Worm (Caenorhabditis elegans) whole organism, L2 larva: ENCODE measurements around the gene lyst-1.
A peak's percentile ranks its signal among the peaks of the same experiment; 100 is the strongest.

ENCODE experiments used
- Y55F3AM.14 ChIP-seq: fragments of 200-800 bp; sonication (Bioruptor generic); optimal IDR thresholded peaks from 2 replicates; lab custom pipeline; 2018; ENCODE audit warnings: mild to moderate bottlenecking, missing genetic modification characterization, missing compliant biosample characterization
- alr-1 ChIP-seq: fragments of 150-350 bp; optimal IDR thresholded peaks from 2 replicates; lab custom pipeline; 2014; ENCODE audit warnings: missing biosample characterization, missing genetic modification characterization
- aly-2 ChIP-seq: fragments of 150-350 bp; optimal IDR thresholded peaks from 2 replicates; lab custom pipeline; 2014; ENCODE audit warnings: missing biosample characterization, missing genetic modification characterization
- ceh-82 ChIP-seq: fragments of 150-350 bp; optimal IDR thresholded peaks from 2 replicates; lab custom pipeline; 2014; ENCODE audit warnings: missing biosample characterization, missing genetic modification characterization
- elt-1 ChIP-seq: fragments of 150-350 bp; optimal IDR thresholded peaks from 2 replicates; lab custom pipeline; 2014; ENCODE audit warnings: missing biosample characterization, missing genetic modification characterization
- fos-1 ChIP-seq: fragments of 150-350 bp; optimal IDR thresholded peaks from 2 replicates; lab custom pipeline; 2014; ENCODE audit warnings: missing biosample characterization, missing genetic modification characterization
- mdl-1 ChIP-seq, 2 experiments: fragments of 150-350 bp in 1 of 2; sonication (generic microtip) in 1 of 2; optimal IDR thresholded peaks; 2 replicates each; lab custom pipeline; 2017; ENCODE audit warnings: missing biosample characterization in 2 of 2, missing genetic modification characterization in 2 of 2
- nhr-237 ChIP-seq: fragments of 150-350 bp; optimal IDR thresholded peaks from 2 replicates; lab custom pipeline; 2014; ENCODE audit warnings: missing biosample characterization, missing genetic modification characterization
- nhr-25 ChIP-seq: fragments of 150-350 bp; sonication (generic microtip); optimal IDR thresholded peaks from 3 replicates; lab custom pipeline; 2014; ENCODE audit warnings: missing biosample characterization, missing genetic modification characterization
- nhr-77 ChIP-seq: fragments of 150-350 bp; optimal IDR thresholded peaks from 2 replicates; lab custom pipeline; 2014; ENCODE audit warnings: missing biosample characterization, missing genetic modification characterization
- snpc-4 ChIP-seq: fragments of 150-350 bp; optimal IDR thresholded peaks from 2 replicates; lab custom pipeline; 2014; ENCODE audit warnings: missing biosample characterization, missing genetic modification characterization
- unc-55 ChIP-seq: fragments of 150-350 bp; sonication (generic microtip); optimal IDR thresholded peaks from 3 replicates; lab custom pipeline; 2014; ENCODE audit warnings: missing biosample characterization, missing genetic modification reagents, missing genetic modification characterization
- ztf-11 ChIP-seq: sonication (generic microtip); optimal IDR thresholded peaks from 2 replicates; lab custom pipeline; 2017; ENCODE audit warnings: missing biosample characterization, missing genetic modification characterization

DNA sequence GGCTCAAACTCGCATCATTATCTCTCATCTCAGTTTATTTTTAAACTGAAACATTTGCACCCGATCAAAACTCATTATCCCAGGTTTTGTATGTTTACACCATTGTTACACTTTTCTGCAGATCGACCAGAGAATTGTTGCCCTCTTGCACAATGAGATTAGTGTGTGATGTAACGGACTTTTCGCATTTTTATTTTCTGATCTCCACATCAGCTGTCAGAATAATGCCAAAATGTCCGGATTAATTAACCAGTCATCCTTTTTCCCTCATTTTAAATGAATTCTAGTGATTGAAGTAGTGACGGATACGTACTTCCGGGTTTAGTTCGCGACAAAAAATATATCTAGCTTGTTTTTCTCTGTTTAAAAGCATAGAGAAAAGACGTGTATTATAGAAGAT is 17.7 kb upstream of the lyst-1 start:
- TF ChIP-seq elt-1 (tag; lab: Kevin White, UChicago) (no peak), snpc-4 (tag; lab: Kevin White, UChicago) (no peak), mdl-1 (tag; optimal IDR thresholded peaks at IDR 0.05; lab: Kevin White, UChicago) (no peak), alr-1 (tag; lab: Kevin White, UChicago) (no peak), nhr-77 (tag; lab: Kevin White, UChicago) (no peak), ceh-82 (tag; lab: Kevin White, UChicago) (no peak), aly-2 (no peak), ztf-11 (tag; lab: Kevin White, UChicago) (no peak), fos-1 (no peak), unc-55 (GFP tag; lab: Kevin White, UChicago) (peak; percentile 5), nhr-237 (tag; lab: Kevin White, UChicago) (no peak), nhr-25 (no peak), Y55F3AM.14 (GFP tag; lab: Kevin White, UChicago) (no peak)
